Worm (Caenorhabditis elegans) whole organism, L4 larva: ENCODE data around the gene C27D9.2.

Experiments used
- F26F4.8 ChIP-seq: fragments of 200-800 bp; sonication (Bioruptor generic); conservative IDR thresholded peaks from 2 replicates; pipeline ENCODE4 v1.3.6; 2022; ENCODE audit warnings: missing genetic modification characterization, missing compliant biosample characterization
- F37D6.2 ChIP-seq: sonication (generic microtip); optimal IDR thresholded peaks from 2 replicates; lab custom pipeline; 2016; ENCODE audit warnings: mild to moderate bottlenecking, missing genetic modification characterization, missing compliant biosample characterization
- T20F7.1 ChIP-seq: fragments of 200-800 bp; sonication (Bioruptor generic); optimal IDR thresholded peaks from 2 replicates; lab custom pipeline; 2018; ENCODE audit warnings: mild to moderate bottlenecking, missing genetic modification characterization, missing compliant biosample characterization
- T26A8.4 ChIP-seq: fragments of 200-800 bp; sonication (Bioruptor generic); IDR thresholded peaks from 2 replicates; pipeline ENCODE4 v1.3.6; 2022; ENCODE audit warnings: missing genetic modification characterization, missing compliant biosample characterization
- ZK546.5 ChIP-seq, 2 experiments: sonication (generic microtip); optimal IDR thresholded peaks; 2 replicates each; lab custom pipeline; 2017; ENCODE audit warnings: missing biosample characterization in 2 of 2, missing genetic modification characterization in 2 of 2
- aha-1 ChIP-seq: fragments of 150-350 bp; peaks from one replicate; lab custom pipeline; 2014; ENCODE audit warnings: missing biosample characterization, missing genetic modification characterization
- arid-1 ChIP-seq: fragments of 200-800 bp; sonication (Bioruptor generic); conservative IDR thresholded peaks from 2 replicates; pipeline ENCODE4 v1.3.6; 2022; ENCODE audit warnings: missing genetic modification reagents, missing genetic modification characterization, missing compliant biosample characterization
- ceh-28 ChIP-seq: fragments of 150-350 bp; optimal IDR thresholded peaks from 2 replicates; lab custom pipeline; 2014; ENCODE audit warnings: missing biosample characterization, missing genetic modification reagents, missing genetic modification characterization
- cey-2 ChIP-seq: sonication (generic microtip); optimal IDR thresholded peaks from 3 replicates; lab custom pipeline; 2017; ENCODE audit warnings: missing genetic modification characterization, mild to moderate bottlenecking, missing compliant biosample characterization, antibody characterized with exemption, borderline replicate concordance; ENCODE audit not compliant: insufficient read depth
- daf-16 ChIP-seq, 3 experiments: sonication (generic microtip); optimal IDR thresholded peaks; 2 replicates each; lab custom pipeline; 2016 to 2017; ENCODE audit warnings: missing genetic modification characterization in 3 of 3, missing genetic modification reagents in 3 of 3, mild to moderate bottlenecking in 2 of 3, missing compliant biosample characterization in 2 of 3, missing biosample characterization in 1 of 3, moderate library complexity in 1 of 3
- dmd-6 ChIP-seq: fragments of 200-800 bp; sonication (Bioruptor generic); IDR thresholded peaks from 2 replicates; pipeline ENCODE4 v1.3.6; 2022; ENCODE audit warnings: missing genetic modification reagents, missing genetic modification characterization, missing compliant biosample characterization
- dpl-1 ChIP-seq: fragments of 150-350 bp; optimal IDR thresholded peaks from 2 replicates; lab custom pipeline; 2014; ENCODE audit warnings: missing biosample characterization, missing genetic modification reagents, missing genetic modification characterization
- dve-1 ChIP-seq: sonication (generic microtip); optimal IDR thresholded peaks from 2 replicates; lab custom pipeline; 2017; ENCODE audit warnings: antibody characterized with exemption, mild to moderate bottlenecking, missing genetic modification characterization, missing compliant biosample characterization; ENCODE audit not compliant: insufficient read depth
- fos-1 ChIP-seq: fragments of 150-350 bp; optimal IDR thresholded peaks from 2 replicates; lab custom pipeline; 2014; ENCODE audit warnings: missing biosample characterization, missing genetic modification characterization
- hlh-11 ChIP-seq: fragments of 200-800 bp; sonication (Bioruptor generic); optimal IDR thresholded peaks from 2 replicates; lab custom pipeline; 2018; ENCODE audit warnings: mild to moderate bottlenecking, missing genetic modification characterization, missing compliant biosample characterization
- hlh-30 ChIP-seq: sonication (generic microtip); optimal IDR thresholded peaks from 2 replicates; lab custom pipeline; 2017; ENCODE audit warnings: antibody characterized with exemption, mild to moderate bottlenecking, missing genetic modification characterization, missing compliant biosample characterization; ENCODE audit not compliant: insufficient read depth
- lin-1 ChIP-seq: fragments of 200-800 bp; sonication (Bioruptor generic); IDR thresholded peaks from 2 replicates; pipeline ENCODE4 v1.3.6; 2022; ENCODE audit warnings: missing genetic modification reagents, missing genetic modification characterization, missing compliant biosample characterization
- lin-13 ChIP-seq: fragments of 150-350 bp; optimal IDR thresholded peaks from 2 replicates; lab custom pipeline; 2014; ENCODE audit warnings: missing biosample characterization, missing genetic modification reagents, missing genetic modification characterization
- lin-15B ChIP-seq: fragments of 150-350 bp; sonication (generic microtip); optimal IDR thresholded peaks from 3 replicates; lab custom pipeline; 2014; ENCODE audit warnings: missing biosample characterization, missing genetic modification characterization
- lin-29 ChIP-seq: fragments of 200-800 bp; sonication (Bioruptor generic); IDR thresholded peaks from 2 replicates; pipeline ENCODE4 v1.3.6; 2022; ENCODE audit warnings: missing genetic modification reagents, missing genetic modification characterization, missing compliant biosample characterization
- lin-38 ChIP-seq: fragments of 200-800 bp; sonication (Bioruptor generic); IDR thresholded peaks from 2 replicates; pipeline ENCODE4 v1.3.6; 2022; ENCODE audit warnings: missing genetic modification reagents, missing genetic modification characterization, missing compliant biosample characterization
- madf-9 ChIP-seq: fragments of 200-800 bp; sonication (Bioruptor generic); conservative IDR thresholded peaks from 2 replicates; pipeline ENCODE4 v1.3.6; 2022; ENCODE audit warnings: missing genetic modification reagents, missing genetic modification characterization, missing compliant biosample characterization
- mep-1 ChIP-seq: fragments of 150-350 bp; sonication (generic microtip); optimal IDR thresholded peaks from 3 replicates; lab custom pipeline; 2014; ENCODE audit warnings: missing biosample characterization, missing genetic modification characterization
- mxl-3 ChIP-seq: fragments of 200-800 bp; sonication (Bioruptor generic); optimal IDR thresholded peaks from 2 replicates; lab custom pipeline; 2018; ENCODE audit warnings: mild to moderate bottlenecking, missing genetic modification characterization, missing compliant biosample characterization
- nhr-102 ChIP-seq: sonication (generic microtip); optimal IDR thresholded peaks from 2 replicates; lab custom pipeline; 2016; ENCODE audit warnings: mild to moderate bottlenecking, missing genetic modification characterization, moderate library complexity, missing compliant biosample characterization
- nhr-111 ChIP-seq: fragments of 200-800 bp; sonication (Bioruptor generic); optimal IDR thresholded peaks from 2 replicates; lab custom pipeline; 2018; ENCODE audit warnings: mild to moderate bottlenecking, missing genetic modification characterization, missing compliant biosample characterization
- nhr-25 ChIP-seq: sonication (generic microtip); optimal IDR thresholded peaks from 2 replicates; lab custom pipeline; 2017; ENCODE audit warnings: missing genetic modification characterization, mild to moderate bottlenecking, missing compliant biosample characterization, antibody characterized with exemption, moderate library complexity, borderline replicate concordance; ENCODE audit not compliant: insufficient read depth
- nhr-28 ChIP-seq: fragments of 150-350 bp; optimal IDR thresholded peaks from 2 replicates; lab custom pipeline; 2014; ENCODE audit warnings: missing biosample characterization, missing genetic modification characterization
- nhr-76 ChIP-seq: fragments of 150-350 bp; optimal IDR thresholded peaks from 2 replicates; lab custom pipeline; 2014; ENCODE audit warnings: missing biosample characterization, missing genetic modification characterization
- php-3 ChIP-seq: fragments of 200-800 bp; sonication (Bioruptor generic); IDR thresholded peaks from 2 replicates; pipeline ENCODE4 v1.3.6; 2022; ENCODE audit warnings: missing genetic modification reagents, missing genetic modification characterization, missing compliant biosample characterization
- pqm-1 ChIP-seq: sonication (generic microtip); optimal IDR thresholded peaks from 2 replicates; lab custom pipeline; 2017; ENCODE audit warnings: missing biosample characterization, missing genetic modification characterization
- spr-1 ChIP-seq: sonication (generic microtip); optimal IDR thresholded peaks from 2 replicates; lab custom pipeline; 2016; ENCODE audit warnings: mild to moderate bottlenecking, missing genetic modification characterization, missing compliant biosample characterization
- tag-97 ChIP-seq: fragments of 200-800 bp; sonication (Bioruptor generic); IDR thresholded peaks from 2 replicates; pipeline ENCODE4 v1.3.6; 2022; ENCODE audit warnings: missing genetic modification characterization, missing compliant biosample characterization
- tra-1 ChIP-seq: fragments of 200-800 bp; sonication (Bioruptor generic); IDR thresholded peaks from 2 replicates; pipeline ENCODE4 v1.3.6; 2022; ENCODE audit warnings: missing genetic modification reagents, missing genetic modification characterization, missing compliant biosample characterization
- unc-62 ChIP-seq, 3 experiments: fragments of 150-350 bp in 1 of 3; sonication (generic microtip); optimal IDR thresholded peaks in 2 of 3; peaks in 1 of 3; 1 replicate in 1 of 3; 2 replicates in 2 of 3; lab custom pipeline; 2014 to 2017; ENCODE audit warnings: missing biosample characterization in 3 of 3, missing genetic modification characterization in 3 of 3, missing genetic modification reagents in 3 of 3, missing genotype in 1 of 3
- zip-2 ChIP-seq: fragments of 150-350 bp; optimal IDR thresholded peaks from 2 replicates; lab custom pipeline; 2014; ENCODE audit warnings: missing biosample characterization, missing genetic modification characterization

Gene C27D9.2

DNA sequence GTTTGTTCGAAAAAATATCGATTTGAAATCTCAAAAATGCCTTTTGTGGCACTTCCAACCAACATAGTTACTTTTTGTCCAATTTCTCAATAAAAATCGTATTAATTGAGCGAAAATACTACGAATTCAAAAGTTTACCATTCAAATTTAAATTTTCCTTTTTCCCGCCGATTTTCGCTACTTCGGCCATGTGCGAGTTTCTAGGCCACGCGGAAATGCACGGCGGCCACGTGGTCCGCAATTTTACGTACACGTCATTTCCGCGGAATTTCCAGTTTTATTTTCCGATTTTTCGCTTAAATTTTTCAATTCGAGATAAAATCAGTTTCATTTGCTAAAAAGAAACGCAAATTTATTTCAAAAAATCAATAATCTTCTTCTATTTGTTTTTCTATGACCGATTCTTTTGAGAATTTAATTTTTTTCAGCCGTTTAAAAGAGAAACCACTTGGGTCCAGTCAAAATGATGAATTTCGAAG, 16.6 kb downstream of the C27D9.2 start, which contains the start of gene eas-1 (continued):
- TF ChIP-seq dpl-1 (GFP tag; lab: Kevin White, UChicago) (peak; percentile 97), pqm-1 (tag; lab: Kevin White, UChicago) (no peak), F26F4.8 (GFP tag; lab: Robert Waterston, UW) (no peak)

DNA sequence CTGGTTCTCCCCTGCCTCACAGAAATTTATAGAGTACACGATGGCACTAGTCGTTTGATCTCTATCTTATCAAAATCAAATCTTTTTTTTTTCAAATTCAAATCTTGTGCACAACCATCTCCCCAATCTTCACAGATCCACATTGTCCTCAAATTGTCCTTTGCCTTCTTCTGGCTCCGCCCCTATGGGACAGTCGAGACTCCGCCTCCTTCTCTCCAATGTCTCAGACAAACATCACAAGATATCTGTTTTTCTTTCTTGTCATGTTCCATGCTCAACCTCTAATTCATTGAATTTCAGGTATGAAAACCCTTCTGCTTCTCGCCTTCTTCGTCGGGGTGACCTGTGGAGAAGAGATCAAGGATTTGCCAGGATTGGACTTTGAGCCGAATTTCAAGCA, 19.3 kb downstream of the C27D9.2 start, which contains the start of gene ctsa-1.1:
ctsa-1.1 (plus strand) TSS at position 301 of the 400 bp plus-strand sequence.
- no peak for TF ChIP-seq madf-9 (GFP tag; lab: Robert Waterston, UW)
- TF ChIP-seq ZK546.5 (tag; optimal IDR thresholded peaks at IDR 0.05; lab: Kevin White, UChicago) = no peak
- TF ChIP-seq ceh-28 = no peak
- peak in 1 of 2 experiments; percentile 3 for TF ChIP-seq unc-62 (GFP tag; optimal IDR thresholded peaks at IDR 0.05 in 1 of 2; lab: Kevin White, UChicago)
- TF ChIP-seq unc-62 (tag; optimal IDR thresholded peaks at IDR 0.05; lab: Kevin White, UChicago) = no peak
- TF ChIP-seq tag-97 (GFP tag; lab: Robert Waterston, UW) = no peak
- no peak for TF ChIP-seq lin-15B (tag; lab: Kevin White, UChicago)
- TF ChIP-seq hlh-30 (tag; lab: Kevin White, UChicago) = no peak
- no peak for TF ChIP-seq lin-29 (GFP tag; lab: Robert Waterston, UW)

DNA sequence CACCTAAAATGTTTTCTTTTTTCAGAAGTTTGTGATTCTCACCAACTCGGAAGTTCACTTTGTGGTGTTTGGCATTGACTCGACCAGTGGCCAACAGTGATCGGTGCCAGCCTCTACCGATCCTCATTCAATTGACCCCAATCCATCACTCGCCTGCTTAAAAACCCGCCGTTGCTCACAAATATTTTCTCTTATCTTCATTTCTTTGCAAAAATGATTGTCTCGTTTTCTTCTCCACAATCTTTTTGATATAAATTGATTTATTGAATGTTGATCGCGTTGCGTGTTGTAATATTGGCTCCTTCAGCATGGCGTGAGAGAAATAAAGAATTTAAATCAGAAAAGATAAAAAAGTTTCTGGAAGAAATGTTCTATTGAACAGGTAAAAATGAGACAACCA, 20.1 kb downstream of the C27D9.2 start:
- TF ChIP-seq unc-62 (GFP tag; optimal IDR thresholded peaks at IDR 0.05 in 1 of 2; lab: Kevin White, UChicago) (peak in 1 of 2 experiments; percentile 6), unc-62 (tag; optimal IDR thresholded peaks at IDR 0.05; lab: Kevin White, UChicago) (no peak), zip-2 (tag; lab: Kevin White, UChicago) (no peak), arid-1 (no peak), nhr-111 (GFP tag; lab: Kevin White, UChicago) (no peak), daf-16 (GFP tag; optimal IDR thresholded peaks at IDR 0.05; lab: Kevin White, UChicago) (peak in 1 of 2 experiments; percentile 90), daf-16 (tag; optimal IDR thresholded peaks at IDR 0.05; lab: Kevin White, UChicago) (no peak)

DNA sequence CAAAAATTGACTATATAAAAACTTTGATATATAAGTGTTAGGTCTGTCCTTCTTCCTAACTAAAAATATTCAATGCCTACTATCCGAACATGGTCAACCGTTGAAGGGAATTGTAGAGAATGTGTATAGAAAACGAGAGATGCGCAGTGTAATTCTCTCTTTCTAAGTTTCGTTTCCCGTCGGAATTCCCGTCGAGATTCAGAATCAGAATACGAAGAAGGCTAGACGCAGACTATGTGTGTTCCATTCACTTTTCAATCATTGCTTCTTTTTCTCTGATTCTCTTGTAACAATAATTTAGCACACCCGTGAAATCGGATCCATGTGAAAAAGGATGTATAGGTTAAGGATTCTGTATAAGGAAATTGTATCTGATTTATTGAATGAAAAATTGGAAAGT, 22.2 kb downstream of the C27D9.2 start:
- TF ChIP-seq nhr-28 (tag; lab: Kevin White, UChicago) = peak; percentile 48
- no peak for TF ChIP-seq unc-62 (GFP tag; optimal IDR thresholded peaks at IDR 0.05 in 1 of 2; lab: Kevin White, UChicago)
- no peak for TF ChIP-seq unc-62 (tag; optimal IDR thresholded peaks at IDR 0.05; lab: Kevin White, UChicago)
- peak; percentile 56 for TF ChIP-seq nhr-25 (tag; lab: Kevin White, UChicago)

DNA sequence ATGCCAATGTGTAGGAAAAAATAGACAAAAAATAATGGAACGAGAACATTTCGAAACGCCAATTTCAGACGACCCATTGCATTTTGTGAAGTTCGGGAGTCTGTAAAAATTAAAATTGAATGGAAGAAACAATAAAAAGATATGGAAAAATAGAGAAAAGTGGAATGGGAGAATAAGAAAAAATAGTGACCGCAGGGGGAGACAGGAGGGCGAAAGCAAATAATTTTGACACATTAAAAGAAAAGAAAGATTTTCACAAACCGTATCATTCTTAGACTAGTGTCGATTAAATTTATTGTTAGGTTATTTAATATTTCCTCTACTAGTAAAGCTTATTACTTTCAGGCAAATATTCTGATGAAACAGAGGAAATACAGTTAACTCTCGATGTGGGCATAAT, 22.8 kb downstream of the C27D9.2 start, which contains the start of gene F41C3.11:
F41C3.11 (minus strand) TSS at position 101 of the 400 bp plus-strand sequence.
- TF ChIP-seq fos-1 (tag; lab: Kevin White, UChicago) = no peak
- no peak for TF ChIP-seq nhr-76 (tag; lab: Kevin White, UChicago)

DNA sequence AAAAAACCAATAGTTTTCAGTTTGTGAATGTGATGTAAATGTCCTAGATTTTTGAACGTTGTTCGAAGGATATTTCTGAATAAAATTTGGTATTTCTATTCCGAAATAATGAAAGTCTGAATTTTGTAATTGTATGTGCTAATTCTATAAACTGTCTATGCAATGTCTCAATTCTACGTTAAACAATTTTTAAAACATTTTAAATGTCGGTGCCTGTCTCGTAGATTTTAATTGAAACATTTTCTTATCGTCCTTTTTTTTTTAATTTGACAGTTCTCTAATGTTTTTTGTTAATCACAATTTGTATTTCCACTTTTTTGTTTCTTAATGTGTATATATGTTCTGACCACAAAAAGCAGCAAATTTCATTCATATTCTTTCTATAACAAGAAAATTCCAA, 26.9 kb downstream of the C27D9.2 start, which contains the start of gene F41C3.7:
F41C3.7 (plus strand) TSS at position 301 of the 400 bp plus-strand sequence.
- TF ChIP-seq lin-13 (GFP tag; lab: Kevin White, UChicago) (no peak), dve-1 (tag; lab: Kevin White, UChicago) (no peak)

DNA sequence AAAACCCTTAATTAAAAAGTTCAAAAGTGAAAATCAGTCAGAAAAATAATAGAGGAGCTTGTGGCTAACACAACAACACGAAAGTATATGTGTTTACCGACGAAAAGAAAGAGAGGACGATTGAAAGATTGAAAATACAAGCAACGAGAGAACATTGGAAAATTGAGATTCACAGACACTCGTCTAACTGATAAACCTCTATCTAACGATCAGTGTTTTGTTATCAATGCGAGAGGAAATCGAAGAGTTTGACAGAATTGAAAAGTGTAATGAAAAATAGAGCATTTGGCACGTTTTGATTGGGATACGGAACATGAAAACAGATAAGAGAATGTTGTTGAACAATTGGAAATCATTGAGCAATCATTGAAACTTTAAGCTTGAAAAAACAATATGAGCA, 28.0 kb downstream of the C27D9.2 start:
- TF ChIP-seq lin-1 (GFP tag; lab: Robert Waterston, UW) (peak; percentile 73), lin-38 (GFP tag; lab: Robert Waterston, UW) (no peak), nhr-28 (tag; lab: Kevin White, UChicago) (peak; percentile 95), dve-1 (tag; lab: Kevin White, UChicago) (peak; percentile 92), dmd-6 (GFP tag; lab: Robert Waterston, UW) (peak; percentile 89), nhr-102 (tag; lab: Kevin White, UChicago) (peak; percentile 14), T26A8.4 (GFP tag; lab: Robert Waterston, UW) (no peak), spr-1 (tag; lab: Kevin White, UChicago) (peak; percentile 34), mep-1 (tag; lab: Kevin White, UChicago) (peak; percentile 18), php-3 (GFP tag; lab: Robert Waterston, UW) (peak; percentile 50; the same call in 1 of the 2 replicates), cey-2 (tag; lab: Kevin White, UChicago) (peak; percentile 7), hlh-30 (tag; lab: Kevin White, UChicago) (peak; percentile 31), hlh-11 (peak; percentile 91), mxl-3 (GFP tag; lab: Kevin White, UChicago) (peak; percentile 44), aha-1 (tag; lab: Kevin White, UChicago) (no peak), tra-1 (peak; percentile 86), T20F7.1 (GFP tag; lab: Kevin White, UChicago) (peak; percentile 33), F37D6.2 (tag; lab: Kevin White, UChicago) (no peak)
